Worm (Caenorhabditis elegans) whole organism, L4 larva: ENCODE data around the gene lin-45.

Experiments used
- D1046.2 ChIP-seq: fragments of 200-800 bp; sonication (Bioruptor generic); IDR thresholded peaks from 2 replicates; pipeline ENCODE4 v1.3.6; 2022; ENCODE audit warnings: missing genetic modification characterization, missing compliant biosample characterization
- F26F4.8 ChIP-seq: fragments of 200-800 bp; sonication (Bioruptor generic); conservative IDR thresholded peaks from 2 replicates; pipeline ENCODE4 v1.3.6; 2022; ENCODE audit warnings: missing genetic modification characterization, missing compliant biosample characterization
- F44E2.7 ChIP-seq: fragments of 200-800 bp; sonication (Bioruptor generic); IDR thresholded peaks from 2 replicates; pipeline ENCODE4 v2.1.2; 2022; ENCODE audit warnings: missing genetic modification characterization, missing compliant biosample characterization
- T20F7.1 ChIP-seq: fragments of 200-800 bp; sonication (Bioruptor generic); optimal IDR thresholded peaks from 2 replicates; lab custom pipeline; 2018; ENCODE audit warnings: mild to moderate bottlenecking, missing genetic modification characterization, missing compliant biosample characterization
- Y48G9A.11 ChIP-seq: fragments of 200-800 bp; sonication (Bioruptor generic); IDR thresholded peaks from 2 replicates; pipeline ENCODE4 v1.3.6; 2022; ENCODE audit warnings: missing genetic modification reagents, missing genetic modification characterization, missing compliant biosample characterization
- Y75B8A.6 ChIP-seq: fragments of 200-800 bp; sonication (Bioruptor generic); IDR thresholded peaks from 2 replicates; pipeline ENCODE4 v1.3.6; 2022; ENCODE audit warnings: missing genetic modification reagents, missing genetic modification characterization, missing compliant biosample characterization
- aly-2 ChIP-seq: sonication (generic microtip); optimal IDR thresholded peaks from 2 replicates; lab custom pipeline; 2018; ENCODE audit warnings: missing biosample characterization, missing genetic modification characterization
- ama-1 ChIP-seq: fragments of 150-350 bp; optimal IDR thresholded peaks from 2 replicates; lab custom pipeline; 2014; ENCODE audit warnings: inconsistent platforms, mixed read lengths
- arid-1 ChIP-seq: fragments of 200-800 bp; sonication (Bioruptor generic); conservative IDR thresholded peaks from 2 replicates; pipeline ENCODE4 v1.3.6; 2022; ENCODE audit warnings: missing genetic modification reagents, missing genetic modification characterization, missing compliant biosample characterization
- attf-4 ChIP-seq: sonication (generic microtip); optimal IDR thresholded peaks from 3 replicates; lab custom pipeline; 2017; ENCODE audit warnings: missing biosample characterization, missing genetic modification characterization
- daf-12 ChIP-seq: fragments of 150-350 bp; optimal IDR thresholded peaks from 2 replicates; lab custom pipeline; 2014; ENCODE audit warnings: missing biosample characterization, missing genetic modification reagents, missing genetic modification characterization
- daf-16 ChIP-seq, 3 experiments: sonication (generic microtip); optimal IDR thresholded peaks; 2 replicates each; lab custom pipeline; 2016 to 2017; ENCODE audit warnings: missing genetic modification characterization in 3 of 3, missing genetic modification reagents in 3 of 3, mild to moderate bottlenecking in 2 of 3, missing compliant biosample characterization in 2 of 3, missing biosample characterization in 1 of 3, moderate library complexity in 1 of 3
- daf-8 ChIP-seq: fragments of 200-800 bp; sonication (Bioruptor generic); IDR thresholded peaks from 2 replicates; pipeline ENCODE4 v1.3.6; 2022; ENCODE audit warnings: missing genetic modification characterization, missing compliant biosample characterization
- dmd-6 ChIP-seq: fragments of 200-800 bp; sonication (Bioruptor generic); IDR thresholded peaks from 2 replicates; pipeline ENCODE4 v1.3.6; 2022; ENCODE audit warnings: missing genetic modification reagents, missing genetic modification characterization, missing compliant biosample characterization
- dpl-1 ChIP-seq: fragments of 150-350 bp; optimal IDR thresholded peaks from 2 replicates; lab custom pipeline; 2014; ENCODE audit warnings: missing biosample characterization, missing genetic modification reagents, missing genetic modification characterization
- duxl-1 ChIP-seq: sonication (generic microtip); optimal IDR thresholded peaks from 2 replicates; lab custom pipeline; 2016; ENCODE audit warnings: mild to moderate bottlenecking, missing genetic modification characterization, moderate library complexity, missing compliant biosample characterization; ENCODE audit not compliant: poor library complexity
- egl-27 ChIP-seq: sonication (generic microtip); optimal IDR thresholded peaks from 3 replicates; lab custom pipeline; 2017; ENCODE audit warnings: missing biosample characterization, missing genetic modification reagents, missing genetic modification characterization
- egl-43 ChIP-seq: fragments of 200-800 bp; sonication (Bioruptor generic); IDR thresholded peaks from 2 replicates; pipeline ENCODE4 v1.3.6; 2022; ENCODE audit warnings: missing genetic modification reagents, missing genetic modification characterization, missing compliant biosample characterization
- fos-1 ChIP-seq: fragments of 150-350 bp; optimal IDR thresholded peaks from 2 replicates; lab custom pipeline; 2014; ENCODE audit warnings: missing biosample characterization, missing genetic modification characterization
- hlh-11 ChIP-seq: fragments of 200-800 bp; sonication (Bioruptor generic); optimal IDR thresholded peaks from 2 replicates; lab custom pipeline; 2018; ENCODE audit warnings: mild to moderate bottlenecking, missing genetic modification characterization, missing compliant biosample characterization
- hmg-1.1 ChIP-seq: fragments of 200-800 bp; sonication (Bioruptor generic); IDR thresholded peaks from 2 replicates; pipeline ENCODE4 v1.3.6; 2022; ENCODE audit warnings: missing genetic modification reagents, missing genetic modification characterization, missing compliant biosample characterization
- lim-7 ChIP-seq: fragments of 200-800 bp; sonication (Bioruptor generic); IDR thresholded peaks from 2 replicates; pipeline ENCODE4 v1.3.6; 2022; ENCODE audit warnings: missing genetic modification characterization, missing compliant biosample characterization
- lin-13 ChIP-seq: fragments of 150-350 bp; optimal IDR thresholded peaks from 2 replicates; lab custom pipeline; 2014; ENCODE audit warnings: missing biosample characterization, missing genetic modification reagents, missing genetic modification characterization
- lin-15B ChIP-seq: fragments of 150-350 bp; sonication (generic microtip); optimal IDR thresholded peaks from 3 replicates; lab custom pipeline; 2014; ENCODE audit warnings: missing biosample characterization, missing genetic modification characterization
- lin-38 ChIP-seq: fragments of 200-800 bp; sonication (Bioruptor generic); IDR thresholded peaks from 2 replicates; pipeline ENCODE4 v1.3.6; 2022; ENCODE audit warnings: missing genetic modification reagents, missing genetic modification characterization, missing compliant biosample characterization
- lir-3 ChIP-seq: sonication (generic microtip); optimal IDR thresholded peaks from 2 replicates; lab custom pipeline; 2016; ENCODE audit warnings: mild to moderate bottlenecking, missing genetic modification characterization, missing compliant biosample characterization
- lsy-2 ChIP-seq, 2 experiments: fragments of 150-350 bp in 1 of 2; sonication (generic microtip) in 1 of 2; optimal IDR thresholded peaks; 2 replicates each; lab custom pipeline; 2014 to 2017; ENCODE audit warnings: missing biosample characterization in 2 of 2, missing genetic modification characterization in 2 of 2
- mdl-1 ChIP-seq, 2 experiments: fragments of 150-350 bp in 1 of 2; sonication (generic microtip) in 1 of 2; optimal IDR thresholded peaks; 2 replicates each; lab custom pipeline; 2014 to 2017; ENCODE audit warnings: missing biosample characterization in 2 of 2, missing genetic modification characterization in 2 of 2
- mdt-29 ChIP-seq: fragments of 200-800 bp; sonication (Bioruptor generic); IDR thresholded peaks from 2 replicates; pipeline ENCODE4 v1.3.6; 2022; ENCODE audit warnings: missing genetic modification reagents, missing genetic modification characterization, missing compliant biosample characterization
- nhr-102 ChIP-seq: sonication (generic microtip); optimal IDR thresholded peaks from 2 replicates; lab custom pipeline; 2016; ENCODE audit warnings: mild to moderate bottlenecking, missing genetic modification characterization, moderate library complexity, missing compliant biosample characterization
- nhr-11 ChIP-seq: fragments of 150-350 bp; optimal IDR thresholded peaks from 2 replicates; lab custom pipeline; 2014; ENCODE audit warnings: missing biosample characterization, missing genetic modification characterization
- nhr-237 ChIP-seq: sonication (generic microtip); optimal IDR thresholded peaks from 2 replicates; lab custom pipeline; 2017; ENCODE audit warnings: missing biosample characterization, missing genetic modification characterization
- nhr-28 ChIP-seq: fragments of 150-350 bp; optimal IDR thresholded peaks from 2 replicates; lab custom pipeline; 2014; ENCODE audit warnings: missing biosample characterization, missing genetic modification characterization
- nhr-48 ChIP-seq: sonication (generic microtip); optimal IDR thresholded peaks from 2 replicates; lab custom pipeline; 2016; ENCODE audit warnings: mild to moderate bottlenecking, missing genetic modification characterization, missing compliant biosample characterization
- pha-4 ChIP-seq, 2 experiments: fragments of 150-350 bp in 1 of 2; fragments of 200-800 bp in 1 of 2; sonication (Bioruptor generic) in 1 of 2; IDR thresholded peaks in 1 of 2; optimal IDR thresholded peaks in 1 of 2; 2 replicates each; pipeline versions ENCODE4 v1.3.6 to Lab custom; 2014 to 2022; ENCODE audit warnings: missing genetic modification characterization in 2 of 2, missing genetic modification reagents in 2 of 2, missing biosample characterization in 1 of 2, missing compliant biosample characterization in 1 of 2
- sdz-12 ChIP-seq: fragments of 200-800 bp; sonication (Bioruptor generic); optimal IDR thresholded peaks from 2 replicates; lab custom pipeline; 2018; ENCODE audit warnings: mild to moderate bottlenecking, missing genetic modification characterization, missing compliant biosample characterization
- set-16 ChIP-seq: fragments of 200-800 bp; sonication (Bioruptor generic); IDR thresholded peaks from 2 replicates; pipeline ENCODE4 v1.3.6; 2022; ENCODE audit warnings: missing genetic modification reagents, missing genetic modification characterization, missing compliant biosample characterization
- skn-1 ChIP-seq: fragments of 150-350 bp; optimal IDR thresholded peaks from 2 replicates; lab custom pipeline; 2014; ENCODE audit warnings: missing biosample characterization, missing genetic modification characterization
- snpc-1.2 ChIP-seq: fragments of 200-800 bp; sonication (Bioruptor generic); IDR thresholded peaks from 2 replicates; pipeline ENCODE4 v1.3.6; 2022; ENCODE audit warnings: missing genetic modification reagents, missing genetic modification characterization, missing compliant biosample characterization
- spr-3 ChIP-seq: fragments of 200-800 bp; sonication (Bioruptor generic); optimal IDR thresholded peaks from 2 replicates; lab custom pipeline; 2018; ENCODE audit warnings: mild to moderate bottlenecking, missing genetic modification characterization, missing compliant biosample characterization
- unc-39 ChIP-seq: sonication (generic microtip); optimal IDR thresholded peaks from 2 replicates; lab custom pipeline; 2017; ENCODE audit warnings: missing biosample characterization, missing genetic modification characterization
- unc-62 ChIP-seq, 3 experiments: fragments of 150-350 bp in 1 of 3; sonication (generic microtip); optimal IDR thresholded peaks in 2 of 3; peaks in 1 of 3; 1 replicate in 1 of 3; 2 replicates in 2 of 3; lab custom pipeline; 2014 to 2017; ENCODE audit warnings: missing biosample characterization in 3 of 3, missing genetic modification characterization in 3 of 3, missing genetic modification reagents in 3 of 3, missing genotype in 1 of 3
- vab-7 ChIP-seq: fragments of 200-800 bp; sonication (Bioruptor generic); IDR thresholded peaks from 2 replicates; pipeline ENCODE4 v1.3.6; 2022; ENCODE audit warnings: missing genetic modification reagents, missing genetic modification characterization, missing compliant biosample characterization
- zfp-3 ChIP-seq: fragments of 200-800 bp; sonication (Bioruptor generic); conservative IDR thresholded peaks from 2 replicates; pipeline ENCODE4 v1.3.6; 2022; ENCODE audit warnings: missing genetic modification reagents, missing genetic modification characterization, missing compliant biosample characterization
- ztf-11 ChIP-seq: fragments of 150-350 bp; optimal IDR thresholded peaks from 2 replicates; lab custom pipeline; 2014; ENCODE audit warnings: missing biosample characterization, missing genetic modification characterization

lin-45 gene

ce11 chrIV:6792380-6793309 is 44.3 kb upstream of the lin-45 start (continued):
- 0 out of 2 replicates have a peak, but pooled peaks have one; percentile 32 for TF ChIP-seq D1046.2 (GFP tag; lab: Robert Waterston, UW)
- peak; percentile 66; the same call in 1 of the 2 replicates for TF ChIP-seq Y48G9A.11 (GFP tag; lab: Robert Waterston, UW)
- TF ChIP-seq daf-12 (tag; lab: Kevin White, UChicago) = no peak
- peak; percentile 26 for TF ChIP-seq attf-4
- TF ChIP-seq hlh-11 (tag; lab: Kevin White, UChicago) = no peak
- TF ChIP-seq nhr-48 (tag; lab: Kevin White, UChicago) = peak; percentile 36
- TF ChIP-seq unc-39 (tag; lab: Kevin White, UChicago) = no peak
- 0 out of 2 replicates have a peak, but pooled peaks have one; percentile 21 for TF ChIP-seq vab-7 (GFP tag; lab: Robert Waterston, UW)
- TF ChIP-seq lin-15B (tag; lab: Kevin White, UChicago) = no peak
- TF ChIP-seq ztf-11 (tag; lab: Kevin White, UChicago) = no peak
- peak; percentile 22 for TF ChIP-seq lin-13 (GFP tag; lab: Kevin White, UChicago)
- peak; percentile 82 for TF ChIP-seq snpc-1.2
- 0 out of 2 replicates have a peak, but pooled peaks have one; percentile 13 for TF ChIP-seq arid-1 (GFP tag; lab: Robert Waterston, UW)
- TF ChIP-seq duxl-1 (tag; lab: Kevin White, UChicago) = peak; percentile 55
- TF ChIP-seq fos-1 = no peak
- TF ChIP-seq mdt-29 (GFP tag; lab: Robert Waterston, UW) = no peak
- TF ChIP-seq aly-2 = no peak
- no peak for TF ChIP-seq sdz-12
- TF ChIP-seq Y75B8A.6 (GFP tag; lab: Robert Waterston, UW) = no peak
- no peak for TF ChIP-seq dpl-1 (GFP tag; lab: Kevin White, UChicago)
- peak; percentile 22; the same call in 1 of the 2 replicates for TF ChIP-seq hmg-1.1 (GFP tag; lab: Robert Waterston, UW)
- 0 out of 2 replicates have a peak, but pooled peaks have one; percentile 4 for TF ChIP-seq egl-43 (GFP tag; lab: Robert Waterston, UW)
- no peak for TF ChIP-seq nhr-11 (tag; lab: Kevin White, UChicago)
- peak; percentile 54 for TF ChIP-seq T20F7.1
- no peak for TF ChIP-seq nhr-237 (tag; lab: Kevin White, UChicago)
- peak; percentile 63 for TF ChIP-seq zfp-3
- TF ChIP-seq daf-16 (GFP tag; optimal IDR thresholded peaks at IDR 0.05; lab: Kevin White, UChicago) = no peak
- peak; percentile 15 for TF ChIP-seq daf-16 (tag; optimal IDR thresholded peaks at IDR 0.05; lab: Kevin White, UChicago)
- TF ChIP-seq lir-3 (tag; lab: Kevin White, UChicago) = no peak
- 0 out of 2 replicates have a peak, but pooled peaks have one; percentile 7 for TF ChIP-seq dmd-6
- peak; percentile 76 for TF ChIP-seq set-16 (GFP tag; lab: Robert Waterston, UW)
- TF ChIP-seq mdl-1 (tag; optimal IDR thresholded peaks at IDR 0.05; lab: Kevin White, UChicago) = no peak
- TF ChIP-seq nhr-28 = no peak
- no peak for TF ChIP-seq skn-1
- peak; percentile 50 for TF ChIP-seq spr-3 (GFP tag; lab: Kevin White, UChicago)
- peak; percentile 28 for TF ChIP-seq ama-1 (lab: Kevin White, UChicago)
- peak; percentile 32 for TF ChIP-seq lin-38
- no peak for TF ChIP-seq F26F4.8 (GFP tag; lab: Robert Waterston, UW)
- 0 out of 2 replicates have a peak, but pooled peaks have one; percentile 56 for TF ChIP-seq F44E2.7 (GFP tag; lab: Robert Waterston, UW)
- peak; percentile 54; the same call in 1 of the 2 replicates for TF ChIP-seq pha-4 (GFP tag; IDR thresholded peaks at IDR 0.05; lab: Robert Waterston, UW)
- no peak for TF ChIP-seq pha-4 (tag; optimal IDR thresholded peaks at IDR 0.05; lab: Kevin White, UChicago)
- no peak for TF ChIP-seq unc-62 (GFP tag; optimal IDR thresholded peaks at IDR 0.05 in 1 of 2; lab: Kevin White, UChicago)
- no peak for TF ChIP-seq unc-62 (tag; optimal IDR thresholded peaks at IDR 0.05; lab: Kevin White, UChicago)
- peak; percentile 10; the same call in 1 of the 2 replicates for TF ChIP-seq lim-7 (GFP tag; lab: Robert Waterston, UW)
- peak; percentile 72 for TF ChIP-seq nhr-102 (tag; lab: Kevin White, UChicago)
- peak in 1 of 2 experiments; percentile 48 for TF ChIP-seq lsy-2 (tag; optimal IDR thresholded peaks at IDR 0.05; lab: Kevin White, UChicago)
- TF ChIP-seq egl-27 (tag; lab: Kevin White, UChicago) = no peak
- no peak for TF ChIP-seq daf-8 (GFP tag; lab: Robert Waterston, UW)
